Worm (Caenorhabditis elegans) whole organism, mixed stage, embryonic: Measurements from ENCODE around the gene F08B4.8.

Source experiments
- elt-3 ChIP-seq: fragments of 150-350 bp; optimal IDR thresholded peaks from 2 replicates; lab custom pipeline; 2014; ENCODE audit warnings: missing biosample characterization, missing genetic modification characterization
- tbx-8 ChIP-seq: fragments of 200-800 bp; sonication (Bioruptor generic); optimal IDR thresholded peaks from 2 replicates; lab custom pipeline; 2018; ENCODE audit warnings: mild to moderate bottlenecking, missing genetic modification characterization, moderate library complexity, missing compliant biosample characterization

DNA sequence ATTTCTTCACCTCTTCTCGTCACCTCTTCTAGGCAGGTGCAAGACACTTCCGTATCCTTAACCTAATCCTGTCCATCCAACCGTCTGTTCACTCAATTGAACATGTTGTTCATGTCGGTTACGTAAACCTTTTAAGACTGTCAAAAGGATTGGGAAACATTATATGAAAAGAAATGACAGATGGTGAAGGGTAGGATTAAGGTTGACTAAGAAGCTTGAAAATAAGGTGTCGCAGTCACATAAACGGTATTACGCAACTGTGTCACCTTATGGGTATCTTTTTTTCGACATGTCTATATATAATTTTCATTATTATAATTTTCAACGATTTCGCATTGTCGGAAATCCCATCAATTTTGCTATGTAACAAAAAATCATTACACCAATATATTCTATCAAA, 45.4 kb downstream of the F08B4.8 start:
- TF ChIP-seq tbx-8 (GFP tag; lab: Kevin White, UChicago), result no peak
- no peak for TF ChIP-seq elt-3 (tag; lab: Kevin White, UChicago)
